Worm (Caenorhabditis elegans): Measurements from ENCODE around the gene Y57G11C.1130.

The Y57G11C.1130 gene

DNA sequence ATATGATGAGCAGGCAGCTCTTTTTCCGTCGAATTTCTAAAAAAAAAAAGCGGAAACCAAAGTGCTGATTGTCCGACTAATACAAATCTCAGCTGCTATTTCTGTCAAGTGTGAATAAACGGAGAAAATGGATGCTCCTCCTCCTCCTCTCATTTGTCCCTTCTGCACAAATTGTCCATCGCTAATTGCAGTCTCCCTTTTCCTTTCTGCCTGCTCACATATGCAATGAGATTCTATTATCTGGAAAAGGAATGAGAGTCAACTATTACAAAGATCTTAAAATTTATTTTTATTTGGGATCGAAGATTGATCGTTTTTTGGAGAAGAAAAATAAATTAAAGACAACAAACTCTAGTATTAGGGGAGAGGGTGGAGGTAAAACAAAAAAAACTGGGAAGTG lies 40.0 kb downstream of the Y57G11C.1130 start:
- TF ChIP-seq unc-62 (GFP tag; optimal IDR thresholded peaks at IDR 0.05): no peak

DNA sequence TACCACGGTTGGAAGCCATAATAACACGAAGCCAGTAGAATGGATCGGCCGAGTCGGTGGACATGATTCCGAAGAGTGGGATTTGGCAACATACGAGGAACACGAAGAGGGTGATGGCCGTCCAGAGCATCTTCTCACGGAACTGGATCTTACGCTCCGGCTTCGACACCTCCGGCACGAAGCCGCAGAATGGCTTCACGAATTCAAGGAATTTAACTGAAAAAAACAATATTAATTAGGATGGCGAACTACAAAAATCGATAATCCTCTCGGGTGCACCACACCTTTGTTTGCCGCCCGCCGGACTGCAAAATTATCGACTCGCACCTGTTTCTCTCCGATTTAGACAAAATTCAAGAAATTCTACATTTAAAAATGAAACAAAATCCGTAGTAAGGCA lies 41.9 kb downstream of the Y57G11C.1130 start:
- TF ChIP-seq unc-62 (GFP tag; optimal IDR thresholded peaks at IDR 0.05): no peak

DNA sequence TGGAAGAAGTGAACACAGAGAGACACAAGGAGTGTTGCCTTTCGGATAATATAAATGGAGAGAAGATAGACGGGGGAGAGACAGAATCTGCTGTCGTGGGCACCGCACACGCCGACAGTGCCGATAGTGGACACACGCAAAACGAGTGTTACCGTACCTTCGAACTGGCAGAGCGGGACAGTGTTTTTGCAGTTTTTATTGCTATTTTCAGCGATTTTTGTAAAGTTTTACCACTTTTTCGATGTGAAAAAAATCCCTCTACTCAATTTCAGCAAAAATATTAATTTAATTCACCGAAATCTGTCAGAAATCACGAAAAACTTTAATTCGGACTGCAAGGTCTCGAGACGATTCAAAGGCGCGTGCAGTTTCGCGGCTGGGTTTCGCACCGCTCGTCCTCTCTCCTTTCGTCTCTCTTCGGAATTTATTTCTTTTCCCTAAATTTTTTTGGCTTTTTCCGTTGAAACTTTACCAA lies 42.6 kb downstream of the Y57G11C.1130 start, which contains the start of gene sec-61.A:
sec-61.A (minus strand) TSS at position 387 of the 475 bp plus-strand sequence.
- TF ChIP-seq unc-62 (GFP tag; optimal IDR thresholded peaks at IDR 0.05): no peak

DNA sequence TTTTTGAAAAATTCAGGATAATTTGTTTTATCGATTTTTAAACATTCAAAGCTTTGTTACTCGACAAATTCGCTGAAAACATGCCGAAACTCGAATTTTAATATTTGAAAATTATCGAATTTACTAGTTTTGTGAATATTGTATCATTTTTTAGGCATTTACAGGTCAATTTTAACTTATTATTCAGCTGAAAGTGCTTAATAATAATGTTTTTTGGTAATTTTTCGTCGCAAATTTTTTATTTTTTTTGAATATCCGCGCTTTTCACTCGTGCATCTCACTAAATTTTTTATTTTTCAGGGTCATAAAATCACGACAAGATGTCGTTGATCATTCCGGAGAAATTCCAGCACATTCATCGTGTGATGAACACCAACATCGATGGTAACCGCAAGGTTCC lies 43.1 kb downstream of the Y57G11C.1130 start, which contains the start of gene rps-18:
rps-18 (plus strand) TSS at position 301 of the 400 bp plus-strand sequence.
- no peak for TF ChIP-seq unc-62 (GFP tag; optimal IDR thresholded peaks at IDR 0.05)

DNA sequence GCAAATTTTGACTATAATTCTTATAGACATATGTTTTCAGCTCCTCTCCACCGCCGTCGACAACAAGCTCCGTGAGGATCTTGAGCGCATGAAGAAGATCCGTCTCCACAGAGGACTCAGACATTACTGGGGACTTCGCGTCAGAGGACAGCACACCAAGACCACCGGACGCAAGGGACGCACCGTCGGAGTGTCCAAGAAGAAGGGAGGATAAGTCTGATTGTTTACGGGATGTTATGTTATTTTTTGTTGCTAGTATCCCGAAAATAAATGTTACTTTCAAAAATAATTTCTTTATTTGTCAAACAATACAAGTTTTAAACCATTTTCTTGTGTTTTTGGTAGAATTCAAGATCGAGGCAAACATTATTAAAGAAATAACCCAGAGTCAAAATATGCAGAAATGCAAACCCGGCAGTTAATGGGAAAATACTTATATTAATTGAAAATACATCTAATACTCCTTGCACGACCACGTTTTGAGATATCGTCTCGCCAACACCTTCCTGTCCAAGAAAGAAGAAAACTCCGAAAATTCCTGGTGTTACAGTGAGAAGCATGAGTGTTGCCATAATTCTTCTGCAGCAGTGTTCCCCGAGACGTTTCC lies 43.9 kb downstream of the Y57G11C.1130 start:
- no peak for TF ChIP-seq unc-62 (GFP tag; optimal IDR thresholded peaks at IDR 0.05)

DNA sequence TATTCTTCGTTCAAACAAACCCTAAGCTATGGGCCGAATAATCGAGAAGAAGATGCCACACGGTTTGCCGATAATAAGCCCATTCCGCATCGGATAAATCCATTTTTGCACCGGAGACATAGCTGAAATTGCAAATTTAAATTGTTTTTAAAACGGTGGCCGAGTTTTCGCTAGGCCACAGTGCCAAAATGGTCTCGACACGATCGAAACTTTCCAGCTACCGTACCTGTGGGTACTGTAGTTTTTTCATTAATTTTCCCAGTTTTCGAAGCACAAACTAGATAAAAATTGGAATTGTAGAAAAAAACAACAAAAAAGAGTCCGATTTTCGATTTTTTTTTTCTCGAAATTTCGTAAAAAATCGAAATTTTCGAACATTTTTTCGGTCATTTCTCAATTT lies 45.9 kb downstream of the Y57G11C.1130 start:
- no peak for TF ChIP-seq unc-62 (GFP tag; optimal IDR thresholded peaks at IDR 0.05)

DNA sequence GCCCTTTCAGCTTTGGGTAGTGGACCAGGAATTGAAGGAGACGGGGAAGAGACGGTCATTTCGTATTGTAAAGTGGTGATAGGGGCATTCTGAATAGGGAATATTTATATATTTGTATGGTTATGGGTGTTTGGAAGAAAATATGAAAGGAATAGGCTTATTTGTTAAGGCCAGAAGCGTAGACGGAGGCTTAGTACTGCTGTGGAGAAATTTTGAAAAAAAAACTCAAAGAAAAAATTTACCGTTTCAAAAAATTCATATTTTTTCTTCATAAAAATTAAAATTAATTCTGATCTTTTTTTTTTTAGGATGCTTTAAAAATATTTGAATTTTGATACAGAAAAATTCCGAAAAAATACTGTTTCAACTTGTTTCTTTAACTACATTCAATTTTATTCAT lies 46.7 kb downstream of the Y57G11C.1130 start, which contains the start of gene hhat-2:
hhat-2 (minus strand) TSS at position 101 of the 400 bp plus-strand sequence.
- TF ChIP-seq unc-62 (GFP tag; optimal IDR thresholded peaks at IDR 0.05): no peak
